Worm (Caenorhabditis elegans) whole organism, early embryonic: ENCODE measurements around the gene T02C12.5.

Experiments used
- F13C5.2 ChIP-seq: sonication (generic microtip); optimal IDR thresholded peaks from 2 replicates; lab custom pipeline; 2017; ENCODE audit warnings: mild to moderate bottlenecking, missing genetic modification characterization, inconsistent platforms, missing compliant biosample characterization
- aly-1 ChIP-seq: sonication (generic microtip); optimal IDR thresholded peaks from 2 replicates; lab custom pipeline; 2016; ENCODE audit warnings: missing genetic modification characterization, missing compliant biosample characterization
- ama-1 ChIP-seq: fragments of 150-350 bp; optimal IDR thresholded peaks from 2 replicates; lab custom pipeline; 2014
- ceh-13 ChIP-seq: fragments of 200-800 bp; sonication (Bioruptor generic); optimal IDR thresholded peaks from 2 replicates; lab custom pipeline; 2018; ENCODE audit warnings: mild to moderate bottlenecking, missing genetic modification characterization, missing compliant biosample characterization
- ets-7 ChIP-seq: sonication (generic microtip); optimal IDR thresholded peaks from 2 replicates; lab custom pipeline; 2016; ENCODE audit warnings: missing genotype, missing genetic modification characterization, missing compliant biosample characterization
- flt-1 ChIP-seq: fragments of 200-800 bp; sonication (Bioruptor generic); IDR thresholded peaks from 2 replicates; pipeline ENCODE4 v1.3.6; 2022; ENCODE audit warnings: missing genetic modification characterization, missing compliant biosample characterization
- hmbx-1 ChIP-seq: sonication (generic microtip); optimal IDR thresholded peaks from 2 replicates; lab custom pipeline; 2016; ENCODE audit warnings: mild to moderate bottlenecking, missing genetic modification characterization, missing compliant biosample characterization
- hmg-4 ChIP-seq: fragments of 200-800 bp; sonication (Bioruptor generic); optimal IDR thresholded peaks from 2 replicates; lab custom pipeline; 2018; ENCODE audit warnings: mild to moderate bottlenecking, missing genetic modification characterization, missing compliant biosample characterization
- hnd-1 ChIP-seq: sonication (generic microtip); optimal IDR thresholded peaks from 2 replicates; lab custom pipeline; 2016; ENCODE audit warnings: missing genetic modification characterization, missing compliant biosample characterization
- pes-1 ChIP-seq: fragments of 200-800 bp; sonication (Bioruptor generic); IDR thresholded peaks from 2 replicates; pipeline ENCODE4 v1.3.6; 2022; ENCODE audit warnings: missing genetic modification reagents, missing genetic modification characterization, missing compliant biosample characterization
- scrt-1 ChIP-seq: fragments of 200-800 bp; sonication (Bioruptor generic); IDR thresholded peaks from 2 replicates; pipeline ENCODE4 v1.3.6; 2022; ENCODE audit warnings: missing genetic modification characterization, missing compliant biosample characterization
- sea-1 ChIP-seq: fragments of 200-800 bp; sonication (Bioruptor generic); conservative IDR thresholded peaks from 2 replicates; pipeline ENCODE4 v1.3.6; 2022; ENCODE audit warnings: missing genetic modification characterization, missing compliant biosample characterization
- tbx-11 ChIP-seq: fragments of 200-800 bp; sonication (Bioruptor generic); IDR thresholded peaks from 2 replicates; pipeline ENCODE4 v1.3.6; 2022; ENCODE audit warnings: missing genetic modification characterization, missing compliant biosample characterization
- tbx-37 ChIP-seq: fragments of 200-800 bp; sonication (Bioruptor generic); conservative IDR thresholded peaks from 2 replicates; pipeline ENCODE4 v1.3.6; 2022; ENCODE audit warnings: missing genetic modification reagents, missing genetic modification characterization, missing compliant biosample characterization

- TF ChIP-seq tbx-11 (GFP tag; lab: Robert Waterston, UW) (no peak), ama-1 (no peak), hnd-1 (tag; lab: Kevin White, UChicago) (no peak), hmg-4 (GFP tag; lab: Kevin White, UChicago) (no peak), ets-7 (tag; lab: Kevin White, UChicago) (no peak), tbx-37 (no peak), hmbx-1 (tag; lab: Kevin White, UChicago) (no peak), scrt-1 (GFP tag; lab: Robert Waterston, UW) (no peak), ceh-13 (no peak), flt-1 (GFP tag; lab: Robert Waterston, UW) (no peak), F13C5.2 (tag; lab: Kevin White, UChicago) (no peak), pes-1 (GFP tag; lab: Robert Waterston, UW) (no peak), aly-1 (tag; lab: Kevin White, UChicago) (no peak), sea-1 (GFP tag; lab: Robert Waterston, UW) (no peak)
Measured at ce11 chrIII:3986368-3986767, 41.6 kb downstream of the T02C12.5 start, which contains the start of gene Y1A5A.1.
